Worm (Caenorhabditis elegans) whole organism, young adult: ENCODE results near the gene K03H9.3.

ENCODE experiments used
- B0019.2 ChIP-seq: fragments of 200-800 bp; sonication (Bioruptor generic); conservative IDR thresholded peaks from 2 replicates; pipeline ENCODE4 v1.3.6; 2022; ENCODE audit warnings: missing genetic modification reagents, missing genetic modification characterization, missing compliant biosample characterization
- B0035.1 ChIP-seq: sonication (generic microtip); optimal IDR thresholded peaks from 2 replicates; lab custom pipeline; 2016; ENCODE audit warnings: missing genetic modification characterization, mild to moderate bottlenecking, missing compliant biosample characterization, missing genotype, missing genetic modification reagents
- C06A6.2 ChIP-seq: fragments of 200-800 bp; sonication (Bioruptor generic); conservative IDR thresholded peaks from 2 replicates; pipeline ENCODE4 v1.3.6; 2022; ENCODE audit warnings: missing genetic modification characterization, missing compliant biosample characterization
- F10E7.11 ChIP-seq: sonication (generic microtip); optimal IDR thresholded peaks from 2 replicates; lab custom pipeline; 2017; ENCODE audit warnings: mild to moderate bottlenecking, missing genetic modification characterization, moderate library complexity, missing compliant biosample characterization
- F57C9.4 ChIP-seq: sonication (generic microtip); optimal IDR thresholded peaks from 2 replicates; lab custom pipeline; 2017; ENCODE audit warnings: mild to moderate bottlenecking, missing genetic modification characterization, missing compliant biosample characterization
- K12H6.12 ChIP-seq: fragments of 200-800 bp; sonication (Bioruptor generic); optimal IDR thresholded peaks from 2 replicates; lab custom pipeline; 2018; ENCODE audit warnings: mild to moderate bottlenecking, missing genetic modification characterization, missing compliant biosample characterization
- Y53F4B.3 ChIP-seq: fragments of 200-800 bp; sonication (Bioruptor generic); IDR thresholded peaks from 2 replicates; pipeline ENCODE4 v1.3.6; 2022; ENCODE audit warnings: missing genetic modification reagents, missing genetic modification characterization, missing compliant biosample characterization
- Y53G8AR.9 ChIP-seq: fragments of 200-800 bp; sonication (Bioruptor generic); conservative IDR thresholded peaks from 2 replicates; pipeline ENCODE4 v1.3.6; 2022; ENCODE audit warnings: missing genetic modification reagents, missing genetic modification characterization, missing compliant biosample characterization
- akir-1 ChIP-seq: fragments of 200-800 bp; sonication (Bioruptor generic); optimal IDR thresholded peaks from 2 replicates; lab custom pipeline; 2018; ENCODE audit warnings: mild to moderate bottlenecking, missing genetic modification characterization, moderate library complexity, missing compliant biosample characterization
- atf-7 ChIP-seq: sonication (generic microtip); optimal IDR thresholded peaks from 2 replicates; lab custom pipeline; 2017; ENCODE audit warnings: mild to moderate bottlenecking, missing genetic modification characterization, missing compliant biosample characterization
- athp-1 ChIP-seq: sonication (generic microtip); optimal IDR thresholded peaks from 2 replicates; lab custom pipeline; 2017; ENCODE audit warnings: mild to moderate bottlenecking, missing genetic modification characterization, missing compliant biosample characterization
- attf-5 ChIP-seq: fragments of 200-800 bp; sonication (Bioruptor generic); optimal IDR thresholded peaks from 2 replicates; lab custom pipeline; 2018; ENCODE audit warnings: mild to moderate bottlenecking, missing genetic modification characterization, missing compliant biosample characterization
- attf-6 ChIP-seq: fragments of 200-800 bp; sonication (Bioruptor generic); IDR thresholded peaks from 2 replicates; pipeline ENCODE4 v1.3.6; 2022; ENCODE audit warnings: missing genetic modification reagents, missing genetic modification characterization, missing compliant biosample characterization
- cebp-1 ChIP-seq, 2 experiments: fragments of 200-800 bp in 1 of 2; sonication (Bioruptor generic) in 1 of 2; sonication (generic microtip) in 1 of 2; IDR thresholded peaks in 1 of 2; optimal IDR thresholded peaks in 1 of 2; 2 replicates each; pipeline versions ENCODE4 v1.3.6 to Lab custom; 2017 to 2022; ENCODE audit warnings: missing compliant biosample characterization in 2 of 2, missing genetic modification characterization in 2 of 2, mild to moderate bottlenecking in 1 of 2, missing genetic modification reagents in 1 of 2, moderate library complexity in 1 of 2
- cebp-2 ChIP-seq: fragments of 200-800 bp; sonication (Bioruptor generic); IDR thresholded peaks from 2 replicates; pipeline ENCODE4 v1.3.6; 2022; ENCODE audit warnings: missing genetic modification characterization, missing compliant biosample characterization
- ceh-40 ChIP-seq: fragments of 200-800 bp; sonication (Bioruptor generic); IDR thresholded peaks from 2 replicates; pipeline ENCODE4 v1.3.6; 2022; ENCODE audit warnings: missing genetic modification characterization, missing compliant biosample characterization
- ceh-58 ChIP-seq: fragments of 200-800 bp; sonication (Bioruptor generic); IDR thresholded peaks from 2 replicates; pipeline ENCODE4 v1.3.6; 2022; ENCODE audit warnings: missing genetic modification characterization, missing compliant biosample characterization
- chd-7 ChIP-seq: sonication (generic microtip); optimal IDR thresholded peaks from 2 replicates; lab custom pipeline; 2016; ENCODE audit warnings: mild to moderate bottlenecking, missing genetic modification characterization, moderate library complexity, missing compliant biosample characterization
- die-1 ChIP-seq: sonication (generic microtip); optimal IDR thresholded peaks from 2 replicates; lab custom pipeline; 2016; ENCODE audit warnings: missing genotype, mild to moderate bottlenecking, missing genetic modification characterization, missing compliant biosample characterization
- egrh-3 ChIP-seq: fragments of 200-800 bp; sonication (Bioruptor generic); IDR thresholded peaks from 2 replicates; pipeline ENCODE4 v1.3.6; 2022; ENCODE audit warnings: missing genetic modification reagents, missing genetic modification characterization, missing compliant biosample characterization
- ekl-4 ChIP-seq: fragments of 200-800 bp; sonication (Bioruptor generic); IDR thresholded peaks from 2 replicates; pipeline ENCODE4 v1.3.6; 2022; ENCODE audit warnings: missing genetic modification reagents, missing genetic modification characterization, missing compliant biosample characterization
- fkh-3 ChIP-seq: sonication (generic microtip); optimal IDR thresholded peaks from 2 replicates; lab custom pipeline; 2016; ENCODE audit warnings: mild to moderate bottlenecking, missing genetic modification characterization, missing compliant biosample characterization
- hlh-12 ChIP-seq: sonication (generic microtip); optimal IDR thresholded peaks from 2 replicates; lab custom pipeline; 2016; ENCODE audit warnings: missing genetic modification characterization, missing compliant biosample characterization
- hmg-1.2 ChIP-seq: fragments of 200-800 bp; sonication (Bioruptor generic); IDR thresholded peaks from 2 replicates; pipeline ENCODE4 v1.3.6; 2022; ENCODE audit warnings: missing genetic modification reagents, missing genetic modification characterization, missing compliant biosample characterization
- hrde-1 ChIP-seq: sonication (generic microtip); optimal IDR thresholded peaks from 2 replicates; lab custom pipeline; 2016; ENCODE audit warnings: missing genetic modification characterization, mild to moderate bottlenecking, missing compliant biosample characterization, moderate library complexity, missing genotype, missing genetic modification reagents, borderline replicate concordance
- hsf-1 ChIP-seq: fragments of 200-800 bp; sonication (Bioruptor generic); IDR thresholded peaks from 2 replicates; pipeline ENCODE4 v1.3.6; 2022; ENCODE audit warnings: missing genetic modification reagents, missing genetic modification characterization, missing compliant biosample characterization
- lag-1 ChIP-seq: fragments of 200-800 bp; sonication (Bioruptor generic); IDR thresholded peaks from 2 replicates; pipeline ENCODE4 v1.3.6; 2022; ENCODE audit warnings: missing genetic modification reagents, missing genetic modification characterization, missing compliant biosample characterization
- let-526 ChIP-seq: fragments of 200-800 bp; sonication (Bioruptor generic); IDR thresholded peaks from 2 replicates; pipeline ENCODE4 v1.3.6; 2022; ENCODE audit warnings: missing genetic modification reagents, missing genetic modification characterization, missing compliant biosample characterization
- lin-54 ChIP-seq: fragments of 200-800 bp; sonication (Bioruptor generic); optimal IDR thresholded peaks from 2 replicates; lab custom pipeline; 2018; ENCODE audit warnings: mild to moderate bottlenecking, missing genetic modification characterization, missing compliant biosample characterization
- lsl-1 ChIP-seq: fragments of 200-800 bp; sonication (Bioruptor generic); optimal IDR thresholded peaks from 2 replicates; lab custom pipeline; 2018; ENCODE audit warnings: mild to moderate bottlenecking, missing genetic modification characterization, moderate library complexity, missing compliant biosample characterization
- madf-8 ChIP-seq: fragments of 200-800 bp; sonication (Bioruptor generic); conservative IDR thresholded peaks from 2 replicates; pipeline ENCODE4 v1.3.6; 2022; ENCODE audit warnings: missing genetic modification reagents, missing genetic modification characterization, missing compliant biosample characterization
- mcd-1 ChIP-seq: fragments of 200-800 bp; sonication (Bioruptor generic); IDR thresholded peaks from 2 replicates; pipeline ENCODE4 v1.3.6; 2022; ENCODE audit warnings: missing genetic modification reagents, missing genetic modification characterization, missing compliant biosample characterization
- mel-28 ChIP-seq: sonication (generic microtip); optimal IDR thresholded peaks from 2 replicates; lab custom pipeline; 2016; ENCODE audit warnings: borderline replicate concordance, mild to moderate bottlenecking, missing genetic modification characterization, missing compliant biosample characterization
- nfya-1 ChIP-seq: sonication (generic microtip); optimal IDR thresholded peaks from 2 replicates; lab custom pipeline; 2017; ENCODE audit warnings: antibody characterized with exemption, missing compliant biosample characterization, missing genetic modification characterization, borderline replicate concordance; ENCODE audit not compliant: insufficient read depth
- nfyb-1 ChIP-seq: fragments of 200-800 bp; sonication (Bioruptor generic); IDR thresholded peaks from 2 replicates; pipeline ENCODE4 v1.3.6; 2022; ENCODE audit warnings: missing genetic modification reagents, missing genetic modification characterization, missing compliant biosample characterization
- nhr-179 ChIP-seq: sonication (generic microtip); optimal IDR thresholded peaks from 2 replicates; lab custom pipeline; 2016; ENCODE audit warnings: mild to moderate bottlenecking, missing genetic modification characterization, missing compliant biosample characterization
- nhr-80 ChIP-seq: sonication (generic microtip); optimal IDR thresholded peaks from 2 replicates; lab custom pipeline; 2016; ENCODE audit warnings: missing genetic modification characterization, missing compliant biosample characterization
- rec-8 ChIP-seq, 2 experiments: sonication (generic microtip); optimal IDR thresholded peaks; 2 replicates each; lab custom pipeline; 2016; ENCODE audit warnings: mild to moderate bottlenecking in 2 of 2, missing genetic modification characterization in 2 of 2, missing genetic modification reagents in 2 of 2, missing genotype in 2 of 2, missing biosample characterization in 1 of 2, missing compliant biosample characterization in 1 of 2, moderate library complexity in 1 of 2
- rpc-1 ChIP-seq, 2 experiments: fragments of 150-350 bp in 1 of 2; sonication (generic microtip) in 1 of 2; optimal IDR thresholded peaks; 2 replicates each; lab custom pipeline; 2014 to 2018; ENCODE audit warnings: missing biosample characterization in 1 of 2, missing genetic modification characterization in 1 of 2, missing genetic modification reagents in 1 of 2, missing genotype in 1 of 2
- snpc-1.1 ChIP-seq: sonication (generic microtip); optimal IDR thresholded peaks from 2 replicates; lab custom pipeline; 2017; ENCODE audit warnings: missing genetic modification characterization, mild to moderate bottlenecking, missing compliant biosample characterization, antibody characterized with exemption, moderate library complexity, missing genotype, missing genetic modification reagents; ENCODE audit not compliant: insufficient read depth
- snpc-3.4 ChIP-seq: sonication (generic microtip); optimal IDR thresholded peaks from 2 replicates; lab custom pipeline; 2017; ENCODE audit warnings: missing genetic modification characterization, mild to moderate bottlenecking, missing compliant biosample characterization, antibody characterized with exemption, moderate library complexity, missing genotype, missing genetic modification reagents
- ztf-18 ChIP-seq: sonication (generic microtip); optimal IDR thresholded peaks from 2 replicates; lab custom pipeline; 2016; ENCODE audit warnings: missing genotype, mild to moderate bottlenecking, missing genetic modification characterization, missing compliant biosample characterization
- ztf-28 ChIP-seq: fragments of 200-800 bp; sonication (Bioruptor generic); IDR thresholded peaks from 2 replicates; pipeline ENCODE4 v1.3.6; 2022; ENCODE audit warnings: missing genetic modification reagents, missing genetic modification characterization, missing compliant biosample characterization

The K03H9.3 gene

DNA sequence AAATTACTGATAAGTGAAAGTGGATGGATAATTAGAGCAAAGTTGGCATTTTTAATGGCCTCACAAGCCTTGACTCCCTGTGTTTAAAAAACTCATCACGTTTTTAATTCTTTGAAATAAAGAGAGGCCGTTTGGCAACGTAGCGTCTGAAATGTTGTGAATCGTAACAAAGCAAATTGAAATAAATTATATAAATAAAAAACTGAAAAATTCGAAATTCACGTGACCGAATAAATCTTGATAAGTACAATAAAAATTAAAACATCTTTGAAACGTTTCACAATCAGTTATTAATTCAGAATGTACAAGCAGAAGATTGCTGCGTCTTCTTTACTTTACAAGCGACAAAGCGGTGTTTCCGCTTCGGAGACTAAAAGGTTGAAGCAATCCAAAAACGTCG lies at the start of gene K03H9.3:
Gene K03H9.3 (plus strand): TSS at position 301 of the 400 bp plus-strand sequence.
- no peak for TF ChIP-seq rpc-1 (optimal IDR thresholded peaks at IDR 0.05; lab: Kevin White, UChicago)
- TF ChIP-seq rpc-1 (tag; optimal IDR thresholded peaks at IDR 0.05; lab: Kevin White, UChicago) = no peak
- no peak for TF ChIP-seq lag-1 (GFP tag; lab: Robert Waterston, UW)

DNA sequence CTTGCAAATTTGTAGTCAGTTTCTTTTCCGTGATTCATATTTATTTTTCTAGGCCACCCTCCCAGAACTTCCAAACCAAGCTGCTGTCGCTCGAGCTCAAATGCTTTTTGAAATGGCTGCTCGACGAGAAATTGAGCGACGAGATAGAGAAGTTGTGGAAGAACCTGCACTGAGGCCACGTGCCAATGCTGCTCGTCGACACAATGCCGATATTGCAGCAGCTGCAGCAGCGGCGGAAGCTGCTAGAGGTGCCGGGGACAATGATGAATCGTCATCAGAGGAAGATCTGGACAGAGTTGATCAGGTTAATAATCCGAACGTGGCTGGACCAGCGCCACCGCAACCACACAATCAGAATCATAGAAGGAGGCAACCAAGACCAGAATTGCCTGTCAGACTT lies 49.6 kb upstream of the K03H9.3 start:
- TF ChIP-seq nhr-179 (tag; lab: Kevin White, UChicago) (no peak), ceh-58 (GFP tag; lab: Robert Waterston, UW) (0 out of 2 replicates have a peak, but pooled peaks have one; percentile 60), egrh-3 (GFP tag; lab: Robert Waterston, UW) (peak; percentile 37; the same call in 1 of the 2 replicates), F57C9.4 (tag; lab: Kevin White, UChicago) (no peak), mcd-1 (peak; percentile 40; the same call in 1 of the 2 replicates), hsf-1 (GFP tag; lab: Robert Waterston, UW) (no peak), die-1 (tag; lab: Kevin White, UChicago) (no peak), snpc-1.1 (tag; lab: Kevin White, UChicago) (no peak)

DNA sequence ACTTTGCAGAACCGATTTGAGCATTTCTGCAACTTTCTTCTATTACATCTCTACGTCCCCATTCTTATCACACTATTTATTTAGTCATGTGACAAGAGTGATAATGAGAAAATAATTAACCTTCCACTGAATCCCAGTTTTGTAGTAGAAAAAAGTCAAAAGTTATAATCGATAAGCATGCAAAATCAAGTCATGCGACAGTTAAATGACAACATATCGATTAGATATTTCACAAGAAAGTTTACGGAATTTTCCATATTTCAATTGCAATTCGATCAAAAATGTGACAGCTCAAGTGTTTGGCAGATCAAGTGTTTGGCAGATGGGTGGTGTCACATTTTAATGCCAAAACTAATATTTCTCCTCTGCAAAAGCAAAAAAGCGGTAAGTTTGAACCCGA lies 48.3 kb upstream of the K03H9.3 start:
- TF ChIP-seq atf-7 (tag; lab: Kevin White, UChicago) (no peak), ztf-18 (tag; lab: Kevin White, UChicago) (no peak), nfyb-1 (GFP tag; lab: Robert Waterston, UW) (no peak), hmg-1.2 (GFP tag; lab: Robert Waterston, UW) (no peak), fkh-3 (tag; lab: Kevin White, UChicago) (no peak), Y53F4B.3 (no peak), Y53G8AR.9 (0 out of 2 replicates have a peak, but pooled peaks have one; percentile 9), F10E7.11 (no peak), attf-6 (no peak), hlh-12 (tag; lab: Kevin White, UChicago) (no peak), C06A6.2 (no peak), chd-7 (no peak), madf-8 (GFP tag; lab: Robert Waterston, UW) (no peak), lag-1 (GFP tag; lab: Robert Waterston, UW) (no peak), nhr-179 (tag; lab: Kevin White, UChicago) (no peak), let-526 (GFP tag; lab: Robert Waterston, UW) (no peak), snpc-3.4 (tag; lab: Kevin White, UChicago) (no peak), ceh-40 (GFP tag; lab: Robert Waterston, UW) (no peak), F57C9.4 (tag; lab: Kevin White, UChicago) (no peak), attf-5 (peak; percentile 27), die-1 (tag; lab: Kevin White, UChicago) (no peak), B0019.2 (no peak), hsf-1 (GFP tag; lab: Robert Waterston, UW) (no peak), hrde-1 (peak; percentile 11), K12H6.12 (tag; lab: Kevin White, UChicago) (no peak), cebp-2 (no peak), rec-8 (tag; optimal IDR thresholded peaks at IDR 0.05; lab: Kevin White, UChicago) (no peak), cebp-1 (GFP tag; IDR thresholded peaks at IDR 0.05; lab: Robert Waterston, UW) (no peak; the same call in 1 of the 2 replicates), cebp-1 (tag; optimal IDR thresholded peaks at IDR 0.05; lab: Kevin White, UChicago) (peak; percentile 83), akir-1 (GFP tag; lab: Kevin White, UChicago) (no peak), B0035.1 (tag; lab: Kevin White, UChicago) (no peak), lsl-1 (GFP tag; lab: Kevin White, UChicago) (no peak), nfya-1 (tag; lab: Kevin White, UChicago) (no peak), athp-1 (no peak), ztf-28 (GFP tag; lab: Robert Waterston, UW) (no peak), lin-54 (GFP tag; lab: Kevin White, UChicago) (no peak), mel-28 (tag; lab: Kevin White, UChicago) (no peak), ekl-4 (0 out of 2 replicates have a peak, but pooled peaks have one; percentile 6), nhr-80 (peak; percentile 81)
